Fruit fly (Drosophila melanogaster): ENCODE results near the gene Dsor1.

DNA sequence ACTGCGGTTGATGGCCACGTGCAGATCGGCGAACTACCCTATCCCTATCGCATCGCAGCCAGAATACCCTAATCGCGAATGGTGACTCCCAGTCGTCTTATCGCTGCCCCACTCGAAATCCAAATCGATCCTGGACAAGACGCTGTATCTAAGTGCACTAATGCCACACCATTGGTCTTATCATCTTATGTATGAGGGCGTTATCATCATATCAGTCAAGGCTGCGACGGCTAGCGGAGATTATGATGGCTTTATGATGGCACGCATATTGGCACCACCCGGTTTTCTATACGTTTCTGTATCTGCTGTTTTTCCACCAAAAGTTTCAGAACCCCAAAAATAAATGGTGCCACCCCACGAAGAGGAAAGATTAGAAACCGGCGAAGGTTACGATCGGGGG is 46.9 kb upstream of the Dsor1 start:
- TF ChIP-seq CG8478 (optimal IDR thresholded peaks at IDR 0.05) (no peak), CTCF (optimal IDR thresholded peaks at IDR 0.05) (no peak)

Measured in S2 (cell line).